Fruit fly (Drosophila melanogaster): ENCODE measurements around the gene Ubc87F.

Gene Ubc87F

dm6 chr3R:13713984-13714532 lies 3.9 kb downstream of the Ubc87F start (continued):
- TF ChIP-seq CG17328 (GFP tag; IDR thresholded peaks at IDR 0.05) (no peak), CG2202 (tag; optimal IDR thresholded peaks at IDR 0.05) (no peak), stc (GFP tag; IDR thresholded peaks at IDR 0.05) (0 out of 2 replicates have a peak, but pooled peaks have one; percentile 15), aop (GFP tag; IDR thresholded peaks at IDR 0.05) (0 out of 2 replicates have a peak, but pooled peaks have one; percentile 60), CG5953 (GFP tag; IDR thresholded peaks at IDR 0.05) (peak; percentile 47; the same call in 1 of the 2 replicates), Optix (GFP tag; IDR thresholded peaks at IDR 0.05) (0 out of 3 replicates have a peak, but pooled peaks have one; percentile 24), sqz (GFP tag; optimal IDR thresholded peaks at IDR 0.05) (peak; percentile 12), CG32772 (GFP tag; IDR thresholded peaks at IDR 0.05) (no peak), CG10959 (GFP tag; IDR thresholded peaks at IDR 0.05) (no peak), CG7372 (GFP tag; IDR thresholded peaks at IDR 0.05) (no peak), CG1603 (tag; optimal IDR thresholded peaks at IDR 0.05) (peak; percentile 30), CG8478 (optimal IDR thresholded peaks at IDR 0.05) (no peak), CG8359 (GFP tag; optimal IDR thresholded peaks at IDR 0.05; ENCODE audit: borderline replicate concordance) (no peak), CG18599 (GFP tag; optimal IDR thresholded peaks at IDR 0.05) (no peak), sens (GFP tag) (peak; percentile 71), slp2 (GFP tag; optimal IDR thresholded peaks at IDR 0.05) (no peak), HLHmδ (GFP tag; optimal IDR thresholded peaks at IDR 0.05) (no peak), nom (GFP tag; optimal IDR thresholded peaks at IDR 0.05) (peak; percentile 14), Dek (tag; optimal IDR thresholded peaks at IDR 0.05) (no peak), CG15479 (GFP tag; optimal IDR thresholded peaks at IDR 0.05) (peak; percentile 97), lola (GFP tag; optimal IDR thresholded peaks at IDR 0.05) (peak in 1 of 3 experiments; percentile 5), CG11085 (GFP tag; IDR thresholded peaks at IDR 0.05) (no peak), Xrp1 (GFP tag; IDR thresholded peaks at IDR 0.05) (no peak), dysf (GFP tag; IDR thresholded peaks at IDR 0.05) (0 out of 3 replicates have a peak, but pooled peaks have one; percentile 11), esg (GFP tag; conservative IDR thresholded peaks at IDR 0.05) (no peak), maf-S (GFP tag; optimal IDR thresholded peaks at IDR 0.05) (peak; percentile 1), Med (GFP tag) (peak; percentile 71), ci (GFP tag; IDR thresholded peaks at IDR 0.05) (0 out of 3 replicates have a peak, but pooled peaks have one; percentile 62), CG11560 (tag; IDR thresholded peaks at IDR 0.05) (no peak), CG11695 (GFP tag; IDR thresholded peaks at IDR 0.05) (no peak), CG15696 (tag; optimal IDR thresholded peaks at IDR 0.05) (peak; percentile 19), zen2 (GFP tag; IDR thresholded peaks at IDR 0.05; ENCODE audit: partially characterized antibody) (0 out of 3 replicates have a peak, but pooled peaks have one; percentile 12), MTF-1 (GFP tag; optimal IDR thresholded peaks at IDR 0.05; ENCODE audit: borderline replicate concordance) (no peak), CG31365 (tag; optimal IDR thresholded peaks at IDR 0.05) (peak; percentile 62), CG14710 (tag; optimal IDR thresholded peaks at IDR 0.05) (no peak), jumu (GFP tag; optimal IDR thresholded peaks at IDR 0.05) (no peak), CG16779 (GFP tag; IDR thresholded peaks at IDR 0.05) (0 out of 2 replicates have a peak, but pooled peaks have one; percentile 29), ems (GFP tag; optimal IDR thresholded peaks at IDR 0.05) (no peak), CG33557 (GFP tag; optimal IDR thresholded peaks at IDR 0.05) (peak; percentile 14), gro (GFP tag; optimal IDR thresholded peaks at IDR 0.05) (no peak), ATbp (GFP tag; optimal IDR thresholded peaks at IDR 0.05) (peak; percentile 10)

dm6 chr3R:13713541-13713940 lies 4.4 kb downstream of the Ubc87F start:
- TF ChIP-seq bab2 (GFP tag; optimal IDR thresholded peaks at IDR 0.05) (no peak), lola (GFP tag; optimal IDR thresholded peaks at IDR 0.05) (peak in 1 of 3 experiments; percentile 43), sna (GFP tag; IDR thresholded peaks at IDR 0.05; ENCODE audit: partially characterized antibody) (no peak), tll (GFP tag; optimal IDR thresholded peaks at IDR 0.05) (peak in 1 of 2 experiments; percentile 42), fd96Cb (tag; optimal IDR thresholded peaks at IDR 0.05) (peak; percentile 41), gem (tag; optimal IDR thresholded peaks at IDR 0.05) (peak; percentile 76), Hand (GFP tag; optimal IDR thresholded peaks at IDR 0.05) (no peak), CG2129 (GFP tag; IDR thresholded peaks at IDR 0.05; ENCODE audit: partially characterized antibody) (no peak), CG13424 (tag; optimal IDR thresholded peaks at IDR 0.05) (peak; percentile 56), CG9437 (GFP tag; optimal IDR thresholded peaks at IDR 0.05) (peak; percentile 32), Hmr (GFP tag; optimal IDR thresholded peaks at IDR 0.05) (peak; percentile 36)

Data from whole organism, embryonic.